Fruit fly (Drosophila melanogaster) whole organism, wandering third instar larva: ENCODE measurements around the gene Mtch.

Experiments used
- Abd-B ChIP-seq: fragments of >200 bp; optimal IDR thresholded peaks from 2 replicates; lab custom pipeline; 2017; ENCODE audit warnings: missing biosample characterization, missing genetic modification characterization
- Myc ChIP-seq: fragments of >200 bp; optimal IDR thresholded peaks from 2 replicates; lab custom pipeline; 2017
- foxo ChIP-seq, 2 experiments: fragments of 200-800 bp; sonication (Bioruptor generic); optimal IDR thresholded peaks; 2 replicates in 1 of 2; 3 replicates in 1 of 2; lab custom pipeline; 2016 to 2017; ENCODE audit warnings: missing biosample characterization in 2 of 2, missing genetic modification characterization in 2 of 2
- fru ChIP-seq: fragments of 200-800 bp; sonication (Bioruptor generic); optimal IDR thresholded peaks from 3 replicates; lab custom pipeline; 2016; ENCODE audit warnings: missing biosample characterization, mild to moderate bottlenecking, missing genetic modification characterization

DNA sequence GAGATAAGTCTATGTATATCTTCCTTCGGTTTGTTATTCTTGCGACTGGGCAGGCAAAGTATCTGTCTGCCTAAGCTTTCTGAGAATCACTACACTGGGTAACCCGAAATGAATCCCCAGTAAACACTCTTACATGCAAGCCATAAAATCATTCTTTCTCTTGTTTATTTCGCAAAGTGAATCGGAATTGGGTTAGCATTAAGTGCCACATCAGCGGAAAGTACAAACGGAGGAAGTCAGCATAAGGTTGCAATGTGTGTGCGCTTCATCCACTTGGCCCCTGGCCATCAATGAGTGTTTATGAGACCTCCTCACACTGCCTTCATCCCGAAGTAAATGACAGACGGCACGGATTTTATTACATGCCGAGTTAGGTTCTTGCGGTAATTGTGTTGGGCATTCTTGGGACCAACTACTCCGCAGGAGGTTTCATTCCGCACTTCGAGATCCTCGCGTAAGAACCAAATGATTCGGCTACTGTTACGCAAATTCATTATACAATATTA, 26.7 kb upstream of the Mtch start:
- TF ChIP-seq foxo (GFP tag; optimal IDR thresholded peaks at IDR 0.05; lab: Kevin White, UChicago) (no peak), Myc (lab: Kevin White, UChicago) (no peak), fru (GFP tag; lab: Kevin White, UChicago) (no peak), Abd-B (no peak)
